Fruit fly (Drosophila melanogaster) whole organism, wandering third instar larva: ENCODE data around the gene CG7953.

Experiments used
- Abd-B ChIP-seq: fragments of >200 bp; optimal IDR thresholded peaks from 2 replicates; lab custom pipeline; 2017; ENCODE audit warnings: missing biosample characterization, missing genetic modification characterization
- CG32264 ChIP-seq: fragments of 200-800 bp; sonication (Bioruptor generic); optimal IDR thresholded peaks from 2 replicates; lab custom pipeline; 2016; ENCODE audit warnings: missing biosample characterization, missing genetic modification characterization
- CG9705 ChIP-seq: fragments of 200-800 bp; sonication (Bioruptor generic); optimal IDR thresholded peaks from 2 replicates; lab custom pipeline; 2018; ENCODE audit warnings: missing biosample characterization, mild to moderate bottlenecking, missing genetic modification characterization
- CrebA ChIP-seq: fragments of 200-800 bp; sonication (Bioruptor generic); optimal IDR thresholded peaks from 2 replicates; lab custom pipeline; 2016; ENCODE audit warnings: missing biosample characterization, mild to moderate bottlenecking, missing genetic modification characterization, borderline replicate concordance
- Dfd ChIP-seq: fragments of >200 bp; optimal IDR thresholded peaks from 2 replicates; lab custom pipeline; 2017; ENCODE audit warnings: missing biosample characterization, missing genetic modification characterization
- Dif ChIP-seq: fragments of 200-275, 200-300 bp; sonication (Bioruptor generic); optimal IDR thresholded peaks from 2 replicates; lab custom pipeline; 2018; ENCODE audit warnings: missing biosample characterization, missing genetic modification characterization; ENCODE audit not compliant: partially characterized antibody
- HLH106 ChIP-seq: fragments of 200-800 bp; optimal IDR thresholded peaks from 3 replicates; lab custom pipeline; 2019; ENCODE audit warnings: missing biosample characterization, mild to moderate bottlenecking, missing genetic modification characterization, moderate library complexity
- Hr78 ChIP-seq: fragments of >200 bp; optimal IDR thresholded peaks from 2 replicates; lab custom pipeline; 2017; ENCODE audit warnings: missing biosample characterization, missing genetic modification characterization
- Hr83 ChIP-seq: fragments of 200-300 bp; sonication (Bioruptor generic); optimal IDR thresholded peaks from 2 replicates; lab custom pipeline; 2016; ENCODE audit warnings: missing biosample characterization, mild to moderate bottlenecking, missing genetic modification characterization, moderate library complexity; ENCODE audit not compliant: poor library complexity, severe bottlenecking
- Jra ChIP-seq: sonication (Bioruptor generic); optimal IDR thresholded peaks from 2 replicates; lab custom pipeline; 2016; ENCODE audit warnings: missing biosample characterization, missing genetic modification characterization
- Mio ChIP-seq: sonication (Bioruptor generic); optimal IDR thresholded peaks from 2 replicates; lab custom pipeline; 2016; ENCODE audit warnings: missing biosample characterization, missing genetic modification characterization
- Myc ChIP-seq: fragments of >200 bp; optimal IDR thresholded peaks from 2 replicates; lab custom pipeline; 2017
- OdsH ChIP-seq: fragments of 200-800 bp; sonication (Bioruptor generic); optimal IDR thresholded peaks from 2 replicates; lab custom pipeline; 2016; ENCODE audit warnings: missing biosample characterization, mild to moderate bottlenecking, missing genetic modification characterization
- Rel ChIP-seq, 2 experiments: fragments of 200-800 bp; sonication (Bioruptor generic) in 1 of 2; optimal IDR thresholded peaks; 2 replicates in 1 of 2; 3 replicates in 1 of 2; lab custom pipeline; 2016 to 2019; ENCODE audit warnings: mild to moderate bottlenecking in 2 of 2, missing biosample characterization in 2 of 2, missing genetic modification characterization in 2 of 2, moderate library complexity in 1 of 2
- Sp1 ChIP-seq: fragments of 200-800 bp; sonication (Bioruptor generic); optimal IDR thresholded peaks from 3 replicates; lab custom pipeline; 2019; ENCODE audit warnings: missing biosample characterization, mild to moderate bottlenecking, missing genetic modification characterization, moderate library complexity
- Vsx2 ChIP-seq: fragments of 200-300, 225-300 bp; sonication (Bioruptor generic); optimal IDR thresholded peaks from 2 replicates; lab custom pipeline; 2018; ENCODE audit warnings: missing biosample characterization, missing genetic modification characterization; ENCODE audit not compliant: partially characterized antibody
- br ChIP-seq: fragments of 200-800 bp; sonication (Bioruptor generic); optimal IDR thresholded peaks from 2 replicates; lab custom pipeline; 2016; ENCODE audit warnings: missing biosample characterization, missing genetic modification characterization
- brk ChIP-seq: fragments of 200-800 bp; sonication (Bioruptor generic); optimal IDR thresholded peaks from 2 replicates; lab custom pipeline; 2016; ENCODE audit warnings: missing biosample characterization, mild to moderate bottlenecking, missing genetic modification characterization
- dl ChIP-seq, 2 experiments: fragments of 175-275, 200-275 bp in 1 of 2; fragments of 200-275 bp in 1 of 2; sonication (Bioruptor generic); optimal IDR thresholded peaks; lab custom pipeline; 2018; ENCODE audit warnings: mild to moderate bottlenecking in 2 of 2, missing biosample characterization in 2 of 2, missing genetic modification characterization in 2 of 2, moderate library complexity in 2 of 2; ENCODE audit not compliant: partially characterized antibody in 2 of 2, insufficient read depth in 1 of 2
- ey ChIP-seq: fragments of 200-800 bp; sonication (Bioruptor generic); optimal IDR thresholded peaks from 2 replicates; lab custom pipeline; 2016; ENCODE audit warnings: missing biosample characterization, missing genetic modification characterization
- foxo ChIP-seq, 2 experiments: fragments of 200-800 bp; sonication (Bioruptor generic); optimal IDR thresholded peaks; 2 replicates in 1 of 2; 3 replicates in 1 of 2; lab custom pipeline; 2016 to 2017; ENCODE audit warnings: missing biosample characterization in 2 of 2, missing genetic modification characterization in 2 of 2
- fru ChIP-seq: fragments of 200-800 bp; sonication (Bioruptor generic); optimal IDR thresholded peaks from 3 replicates; lab custom pipeline; 2016; ENCODE audit warnings: missing biosample characterization, mild to moderate bottlenecking, missing genetic modification characterization
- h ChIP-seq: fragments of 200-800 bp; sonication (Bioruptor generic); optimal IDR thresholded peaks from 3 replicates; lab custom pipeline; 2016; ENCODE audit warnings: missing biosample characterization, mild to moderate bottlenecking, missing genetic modification characterization
- lola ChIP-seq: fragments of >200 bp; optimal IDR thresholded peaks from 2 replicates; lab custom pipeline; 2017; ENCODE audit warnings: missing biosample characterization, missing genetic modification characterization
- pan ChIP-seq: fragments of >200 bp; optimal IDR thresholded peaks from 2 replicates; lab custom pipeline; 2017
- rgr ChIP-seq: fragments of 200-800 bp; sonication (Bioruptor generic); optimal IDR thresholded peaks from 3 replicates; lab custom pipeline; 2016; ENCODE audit warnings: missing biosample characterization, mild to moderate bottlenecking, missing genetic modification characterization
- sage ChIP-seq: fragments of 200-800 bp; sonication (Bioruptor generic); optimal IDR thresholded peaks from 2 replicates; lab custom pipeline; 2016; ENCODE audit warnings: missing biosample characterization, mild to moderate bottlenecking, missing genetic modification characterization
- sv ChIP-seq: fragments of 200-800 bp; sonication (Bioruptor generic); optimal IDR thresholded peaks from 3 replicates; lab custom pipeline; 2016; ENCODE audit warnings: missing biosample characterization, missing genetic modification characterization
- tai ChIP-seq: sonication (Bioruptor generic); optimal IDR thresholded peaks from 2 replicates; lab custom pipeline; 2016; ENCODE audit warnings: missing biosample characterization, missing genetic modification characterization

CG7953 gene

dm6 chr2L:13847625-13848024, at the start of gene CG7953:
Gene CG7953, plus strand, starts transcription at chr2L:13847925.
- TF ChIP-seq HLH106: no peak
- no peak for TF ChIP-seq Rel (GFP tag; optimal IDR thresholded peaks at IDR 0.05; lab: Kevin White, UChicago)
- TF ChIP-seq Rel (tag; optimal IDR thresholded peaks at IDR 0.05; lab: Kevin White, UChicago): peak; percentile 70
- TF ChIP-seq Vsx2 (GFP tag; lab: Kevin White, UChicago): peak; percentile 3

dm6 chr2L:13801166-13801565, 46.6 kb upstream of the CG7953 start:
- no peak for TF ChIP-seq sage (GFP tag; lab: Kevin White, UChicago)
- no peak for TF ChIP-seq sv (GFP tag; lab: Kevin White, UChicago)
- TF ChIP-seq dl (GFP tag; optimal IDR thresholded peaks at IDR 0.05; lab: Kevin White, UChicago; ENCODE audit: insufficient read depth in 1 of 2, partially characterized antibody in 2 of 2): no peak
- TF ChIP-seq CG9705 (GFP tag; lab: Kevin White, UChicago): no peak
- no peak for TF ChIP-seq Rel (GFP tag; optimal IDR thresholded peaks at IDR 0.05; lab: Kevin White, UChicago)
- no peak for TF ChIP-seq Rel (tag; optimal IDR thresholded peaks at IDR 0.05; lab: Kevin White, UChicago)
- no peak for TF ChIP-seq foxo (GFP tag; optimal IDR thresholded peaks at IDR 0.05; lab: Kevin White, UChicago)
- TF ChIP-seq brk (GFP tag; lab: Kevin White, UChicago): no peak
- no peak for TF ChIP-seq tai (GFP tag; lab: Kevin White, UChicago)
- no peak for TF ChIP-seq Hr83 (GFP tag; lab: Kevin White, UChicago)
- TF ChIP-seq Dif (GFP tag; lab: Kevin White, UChicago): no peak
- TF ChIP-seq Mio: no peak
- no peak for TF ChIP-seq Dfd (GFP tag; lab: Kevin White, UChicago)
- TF ChIP-seq pan (lab: Kevin White, UChicago): no peak
- TF ChIP-seq Jra (GFP tag; lab: Kevin White, UChicago): no peak
- TF ChIP-seq Sp1 (GFP tag; lab: Kevin White, UChicago): no peak
- TF ChIP-seq CG32264 (GFP tag; lab: Kevin White, UChicago): no peak
- TF ChIP-seq OdsH (GFP tag; lab: Kevin White, UChicago): no peak
- no peak for TF ChIP-seq Hr78

dm6 chr2L:13802075-13802639, 45.6 kb upstream of the CG7953 start:
- TF ChIP-seq tai (GFP tag; lab: Kevin White, UChicago) (no peak), Abd-B (GFP tag; lab: Kevin White, UChicago) (no peak), HLH106 (no peak), ey (GFP tag; lab: Kevin White, UChicago) (no peak), pan (lab: Kevin White, UChicago) (no peak), Rel (GFP tag; optimal IDR thresholded peaks at IDR 0.05; lab: Kevin White, UChicago) (no peak), Rel (tag; optimal IDR thresholded peaks at IDR 0.05; lab: Kevin White, UChicago) (no peak), CrebA (GFP tag; lab: Kevin White, UChicago) (no peak), sage (GFP tag; lab: Kevin White, UChicago) (no peak), CG9705 (GFP tag; lab: Kevin White, UChicago) (no peak), CG32264 (GFP tag; lab: Kevin White, UChicago) (no peak), lola (GFP tag; lab: Kevin White, UChicago) (no peak), Myc (lab: Kevin White, UChicago) (no peak), h (GFP tag; lab: Kevin White, UChicago) (no peak), br (GFP tag; lab: Kevin White, UChicago) (no peak)

- TF ChIP-seq Rel (GFP tag; optimal IDR thresholded peaks at IDR 0.05; lab: Kevin White, UChicago) (no peak), Rel (tag; optimal IDR thresholded peaks at IDR 0.05; lab: Kevin White, UChicago) (no peak), Jra (GFP tag; lab: Kevin White, UChicago) (no peak), HLH106 (no peak), rgr (no peak), tai (GFP tag; lab: Kevin White, UChicago) (no peak), fru (no peak), CG32264 (GFP tag; lab: Kevin White, UChicago) (no peak)
These were observed 44.6 kb upstream of the CG7953 start, which contains the start of gene CAH1 for dm6 chr2L:13803032-13803661. Gene CAH1, plus strand, starts transcription at chr2L:13803626.
